Worm (Caenorhabditis elegans): ENCODE data around the gene mdl-1.

Gene mdl-1

DNA sequence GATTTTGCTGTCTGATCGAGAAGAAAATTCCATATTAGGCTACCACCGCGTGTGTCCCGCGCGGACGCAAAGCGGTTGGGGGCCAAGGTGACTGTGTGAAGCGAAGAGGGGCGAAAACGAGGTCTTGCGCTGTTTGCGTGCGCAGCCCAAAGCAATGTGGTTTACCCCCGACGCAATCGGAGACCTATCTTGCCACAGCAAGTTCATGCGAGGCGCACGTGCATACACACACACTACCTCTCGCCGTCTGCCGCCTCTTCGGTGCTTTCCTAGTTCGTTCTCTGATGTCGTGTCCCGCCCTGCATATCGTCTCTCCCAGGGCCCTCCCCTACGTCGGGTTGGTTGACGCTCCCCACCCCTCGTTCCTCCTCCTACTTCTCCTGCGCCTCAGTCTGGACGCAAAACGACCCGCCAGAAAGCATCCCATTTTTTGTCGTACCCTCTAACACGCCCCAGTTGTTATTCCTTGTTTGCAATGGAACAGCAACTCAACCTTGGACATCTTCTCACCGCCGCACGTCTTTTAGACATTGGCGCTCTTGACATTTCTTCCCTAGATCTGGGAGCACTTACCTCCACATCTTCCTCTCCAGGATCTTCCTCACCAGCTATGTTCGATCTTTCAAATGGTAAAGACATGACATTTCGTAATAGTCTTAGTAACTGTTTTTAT, at the start of gene mdl-1:
Gene mdl-1, plus strand, starts transcription at position 341 of the 673 bp plus-strand sequence.
- TF ChIP-seq cog-1 (tag; optimal IDR thresholded peaks at IDR 0.05) (peak; percentile 90), med-1 (GFP tag; optimal IDR thresholded peaks at IDR 0.05; ENCODE audit: insufficient read depth) (no peak), ref-1 (GFP tag; conservative IDR thresholded peaks at IDR 0.05) (no peak), klf-2 (GFP tag; conservative IDR thresholded peaks at IDR 0.05) (no peak), flt-1 (GFP tag; IDR thresholded peaks at IDR 0.05) (peak; percentile 79), T22C8.4 (GFP tag; IDR thresholded peaks at IDR 0.05) (no peak), tab-1 (GFP tag; IDR thresholded peaks at IDR 0.05) (no peak; the same call in 1 of the 2 replicates), ztf-23 (GFP tag; IDR thresholded peaks at IDR 0.05) (no peak), ztf-29 (GFP tag; IDR thresholded peaks at IDR 0.05) (peak; percentile 45; the same call in 1 of the 2 replicates)

- no peak for TF ChIP-seq ztf-23 (GFP tag; IDR thresholded peaks at IDR 0.05)
- no peak for TF ChIP-seq flt-1 (GFP tag; IDR thresholded peaks at IDR 0.05)
These were observed 49.3 kb upstream of the mdl-1 start for ce11 chrX:6692896-6693295.

DNA sequence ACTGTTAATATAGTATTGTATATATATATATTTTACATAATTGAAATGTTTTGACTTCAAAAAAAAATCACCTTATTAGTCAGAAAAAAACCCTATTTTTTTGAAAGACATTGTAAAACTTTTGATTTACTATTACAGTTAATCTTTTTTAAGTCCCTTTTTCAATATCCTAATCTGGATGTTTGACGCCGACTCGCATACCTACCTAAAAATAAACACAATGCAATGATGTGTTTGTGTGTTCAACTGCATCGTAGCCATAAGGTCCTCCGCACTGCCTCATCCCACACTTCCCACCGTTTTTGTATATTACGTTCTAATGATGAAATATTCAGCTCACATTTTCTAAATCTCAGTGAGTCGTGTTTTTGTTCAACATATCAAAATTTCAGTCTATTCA, 48.8 kb upstream of the mdl-1 start, which contains the start of gene F38B6.3:
Gene F38B6.3, plus strand, starts transcription at position 301 of the 400 bp plus-strand sequence.
- TF ChIP-seq flt-1 (GFP tag; IDR thresholded peaks at IDR 0.05) (no peak), cog-1 (tag; optimal IDR thresholded peaks at IDR 0.05) (no peak), ref-1 (GFP tag; conservative IDR thresholded peaks at IDR 0.05) (no peak), ztf-23 (GFP tag; IDR thresholded peaks at IDR 0.05) (no peak), T22C8.4 (GFP tag; IDR thresholded peaks at IDR 0.05) (no peak)

DNA sequence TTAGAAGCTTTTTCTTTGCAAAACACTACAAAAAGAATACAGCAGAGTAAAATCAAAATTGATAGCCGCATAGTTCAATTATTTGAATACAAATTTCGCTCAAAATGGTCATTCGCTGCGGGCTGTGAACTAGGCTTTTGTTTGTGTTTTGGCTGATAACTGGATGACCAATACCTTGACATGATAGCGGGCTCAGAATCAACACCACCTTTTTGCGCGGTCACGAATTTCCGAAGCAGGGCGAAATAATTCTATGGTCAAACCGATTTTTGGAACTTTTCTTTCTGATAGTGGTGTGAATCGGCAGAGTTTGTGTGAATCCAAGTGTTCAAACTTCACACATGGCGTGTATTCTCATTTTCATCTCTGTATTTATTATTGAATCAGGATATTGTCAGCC, 43.9 kb upstream of the mdl-1 start, which contains the start of the genes F38B6.7 and F38B6.2:
Gene F38B6.7, minus strand, starts transcription at position 101 of the 400 bp plus-strand sequence.
Gene F38B6.2, plus strand, starts transcription at position 267 of the 400 bp plus-strand sequence.
- no peak for TF ChIP-seq klf-2 (GFP tag; conservative IDR thresholded peaks at IDR 0.05)

DNA sequence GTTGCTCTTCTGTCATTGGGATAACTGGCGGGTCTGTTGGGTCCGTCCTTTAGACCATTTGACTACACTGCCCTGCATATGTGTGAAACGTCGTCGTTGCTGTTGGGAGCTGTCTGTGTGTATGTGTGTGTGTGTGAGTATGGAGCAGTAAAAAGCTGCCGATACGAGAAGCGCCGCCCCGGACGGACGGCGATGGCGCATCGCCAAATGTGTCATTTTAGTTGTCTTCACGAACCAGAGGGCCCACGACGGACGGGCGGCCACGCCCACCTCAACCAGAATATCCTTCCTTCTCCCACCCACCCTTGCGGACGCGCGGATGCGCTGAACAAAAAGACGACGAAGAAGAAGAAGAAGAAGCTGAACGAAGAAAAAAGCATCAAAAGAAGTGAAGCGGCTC, 39.9 kb upstream of the mdl-1 start, which contains the start of gene acr-2:
Gene acr-2, plus strand, starts transcription at position 301 of the 400 bp plus-strand sequence.
- no peak for TF ChIP-seq med-1 (GFP tag; optimal IDR thresholded peaks at IDR 0.05; ENCODE audit: insufficient read depth)
- no peak for TF ChIP-seq ref-1 (GFP tag; conservative IDR thresholded peaks at IDR 0.05)
- no peak for TF ChIP-seq T22C8.4 (GFP tag; IDR thresholded peaks at IDR 0.05)
- no peak for TF ChIP-seq klf-2 (GFP tag; conservative IDR thresholded peaks at IDR 0.05)
- no peak for TF ChIP-seq cog-1 (tag; optimal IDR thresholded peaks at IDR 0.05)
- no peak for TF ChIP-seq ztf-23 (GFP tag; IDR thresholded peaks at IDR 0.05)
- no peak for TF ChIP-seq flt-1 (GFP tag; IDR thresholded peaks at IDR 0.05)
- no peak for TF ChIP-seq tab-1 (GFP tag; IDR thresholded peaks at IDR 0.05)

- TF ChIP-seq T22C8.4 (GFP tag; IDR thresholded peaks at IDR 0.05): no peak
- TF ChIP-seq tab-1 (GFP tag; IDR thresholded peaks at IDR 0.05): no peak
- TF ChIP-seq ref-1 (GFP tag; conservative IDR thresholded peaks at IDR 0.05): no peak
- TF ChIP-seq cog-1 (tag; optimal IDR thresholded peaks at IDR 0.05): no peak
- TF ChIP-seq ztf-29 (GFP tag; IDR thresholded peaks at IDR 0.05): no peak
- no peak for TF ChIP-seq ztf-23 (GFP tag; IDR thresholded peaks at IDR 0.05)
- no peak for TF ChIP-seq klf-2 (GFP tag; conservative IDR thresholded peaks at IDR 0.05)
- TF ChIP-seq flt-1 (GFP tag; IDR thresholded peaks at IDR 0.05): no peak
- TF ChIP-seq med-1 (GFP tag; optimal IDR thresholded peaks at IDR 0.05; ENCODE audit: insufficient read depth): no peak
These were observed 37.0 kb upstream of the mdl-1 start for ce11 chrX:6705156-6705555.

ce11 chrX:6709238-6709637, 32.9 kb upstream of the mdl-1 start, which contains the start of gene acr-3:
TSS of gene acr-3 (plus strand) at chrX:6709538.
- TF ChIP-seq cog-1 (tag; optimal IDR thresholded peaks at IDR 0.05) (no peak), med-1 (GFP tag; optimal IDR thresholded peaks at IDR 0.05; ENCODE audit: insufficient read depth) (no peak), klf-2 (GFP tag; conservative IDR thresholded peaks at IDR 0.05) (no peak), ref-1 (GFP tag; conservative IDR thresholded peaks at IDR 0.05) (no peak), ztf-29 (GFP tag; IDR thresholded peaks at IDR 0.05) (no peak)

DNA sequence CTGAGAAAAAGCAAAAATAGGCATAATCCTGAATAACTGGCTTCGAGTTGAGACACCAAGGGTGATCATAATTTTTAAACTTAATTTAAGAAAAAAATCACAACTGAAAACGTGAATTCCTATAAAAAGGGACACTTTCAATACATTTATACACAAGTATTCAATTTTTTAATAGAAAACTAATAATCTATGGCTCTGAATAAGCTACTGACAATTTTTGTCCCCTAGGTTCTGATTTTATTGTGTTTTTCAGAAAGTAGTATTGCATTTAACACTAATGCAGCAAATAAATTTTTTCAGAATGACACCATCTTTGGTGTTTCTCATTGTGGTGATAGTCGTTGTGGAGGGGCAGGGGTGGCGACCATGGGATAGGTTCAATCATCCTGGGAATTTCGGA, 28.9 kb upstream of the mdl-1 start, which contains the start of gene nas-11:
Gene nas-11, plus strand, starts transcription at position 301 of the 400 bp plus-strand sequence.
- TF ChIP-seq med-1 (GFP tag; optimal IDR thresholded peaks at IDR 0.05; ENCODE audit: insufficient read depth) (no peak), flt-1 (GFP tag; IDR thresholded peaks at IDR 0.05) (no peak), ref-1 (GFP tag; conservative IDR thresholded peaks at IDR 0.05) (no peak)

DNA sequence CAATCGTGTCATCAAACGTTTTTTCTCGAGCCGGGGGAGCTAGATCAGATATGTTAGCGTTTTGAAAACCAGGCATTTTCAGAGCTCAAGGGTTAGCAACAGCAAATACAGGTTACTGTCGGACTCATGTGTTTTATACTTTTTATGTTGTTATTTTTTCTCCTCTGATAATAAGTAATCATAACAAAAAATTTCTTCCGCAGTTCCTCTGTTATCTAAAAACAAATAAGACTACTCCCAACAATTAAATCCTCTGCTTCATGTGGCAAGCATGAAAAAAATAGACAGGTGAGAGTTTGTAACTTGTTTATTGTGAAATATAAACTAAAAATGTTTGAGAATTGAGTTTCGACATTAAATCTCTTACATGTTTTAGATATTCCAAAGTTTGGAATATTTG, 23.6 kb upstream of the mdl-1 start, which contains the start of gene smf-2:
Gene smf-2, minus strand, starts transcription at position 101 of the 400 bp plus-strand sequence.
- TF ChIP-seq ref-1 (GFP tag; conservative IDR thresholded peaks at IDR 0.05): no peak
- TF ChIP-seq ztf-29 (GFP tag; IDR thresholded peaks at IDR 0.05): no peak
- TF ChIP-seq flt-1 (GFP tag; IDR thresholded peaks at IDR 0.05): no peak
- no peak for TF ChIP-seq med-1 (GFP tag; optimal IDR thresholded peaks at IDR 0.05; ENCODE audit: insufficient read depth)
- TF ChIP-seq tab-1 (GFP tag; IDR thresholded peaks at IDR 0.05): no peak
- no peak for TF ChIP-seq cog-1 (tag; optimal IDR thresholded peaks at IDR 0.05)
- no peak for TF ChIP-seq ztf-23 (GFP tag; IDR thresholded peaks at IDR 0.05)
- TF ChIP-seq T22C8.4 (GFP tag; IDR thresholded peaks at IDR 0.05): no peak
- no peak for TF ChIP-seq klf-2 (GFP tag; conservative IDR thresholded peaks at IDR 0.05)

ce11 chrX:6722966-6723365, 19.2 kb upstream of the mdl-1 start, which contains the start of gene smf-1:
TSS of gene smf-1 (minus strand) at chrX:6723066.
- TF ChIP-seq tab-1 (GFP tag; IDR thresholded peaks at IDR 0.05) (no peak), klf-2 (GFP tag; conservative IDR thresholded peaks at IDR 0.05) (no peak), med-1 (GFP tag; optimal IDR thresholded peaks at IDR 0.05; ENCODE audit: insufficient read depth) (no peak), ztf-29 (GFP tag; IDR thresholded peaks at IDR 0.05) (no peak), T22C8.4 (GFP tag; IDR thresholded peaks at IDR 0.05) (no peak), ztf-23 (GFP tag; IDR thresholded peaks at IDR 0.05) (no peak), flt-1 (GFP tag; IDR thresholded peaks at IDR 0.05) (no peak), cog-1 (tag; optimal IDR thresholded peaks at IDR 0.05) (no peak), ref-1 (GFP tag; conservative IDR thresholded peaks at IDR 0.05) (no peak)

All from whole organism, midembryonic.